Fruit fly (Drosophila melanogaster) whole organism, prepupa: Measurements from ENCODE around the gene CG15812.

ENCODE experiments used
- CG10631 ChIP-seq: fragments of 200-800 bp; sonication (Bioruptor generic); optimal IDR thresholded peaks from 2 replicates; lab custom pipeline; 2016; ENCODE audit warnings: missing biosample characterization, missing genetic modification characterization
- CG10669 ChIP-seq: fragments of 200-800 bp; sonication (Bioruptor generic); optimal IDR thresholded peaks from 3 replicates; lab custom pipeline; 2018; ENCODE audit warnings: missing biosample characterization, mild to moderate bottlenecking, missing genetic modification characterization, moderate library complexity
- CG11294 ChIP-seq: fragments of 200-800 bp; sonication (Bioruptor generic); IDR thresholded peaks from 2 replicates; pipeline ENCODE4 v1.3.6; 2022; ENCODE audit warnings: missing biosample characterization, missing genetic modification characterization
- CG11902 ChIP-seq: fragments of 200-800 bp; sonication (Bioruptor generic); optimal IDR thresholded peaks from 3 replicates; lab custom pipeline; 2016; ENCODE audit warnings: missing biosample characterization, missing genetic modification characterization
- CG15336 ChIP-seq: fragments of 200-800 bp; sonication (Bioruptor generic); IDR thresholded peaks from 2 replicates; pipeline ENCODE4 v1.3.6; 2022; ENCODE audit warnings: missing biosample characterization, missing genetic modification characterization
- CG1621 ChIP-seq: fragments of 200-800 bp; sonication (Bioruptor generic); optimal IDR thresholded peaks from 3 replicates; lab custom pipeline; 2018; ENCODE audit warnings: missing biosample characterization, mild to moderate bottlenecking, missing genetic modification characterization
- CG16779 ChIP-seq: fragments of 200-800 bp; sonication (Bioruptor generic); optimal IDR thresholded peaks from 3 replicates; lab custom pipeline; 2017; ENCODE audit warnings: missing biosample characterization, mild to moderate bottlenecking, missing genetic modification characterization
- CG3032 ChIP-seq: fragments of 200-800 bp; optimal IDR thresholded peaks from 2 replicates; lab custom pipeline; 2019; ENCODE audit warnings: missing biosample characterization, mild to moderate bottlenecking, missing genetic modification characterization, moderate library complexity
- CG32006 ChIP-seq: fragments of 200-800 bp; sonication (Bioruptor generic); optimal IDR thresholded peaks from 3 replicates; lab custom pipeline; 2017; ENCODE audit warnings: missing biosample characterization, mild to moderate bottlenecking, missing genetic modification characterization
- CG34406 ChIP-seq: fragments of 200-800 bp; sonication (Bioruptor generic); optimal IDR thresholded peaks from 3 replicates; lab custom pipeline; 2016; ENCODE audit warnings: missing biosample characterization, missing genetic modification characterization
- CG3919 ChIP-seq: fragments of 200-800 bp; sonication (Bioruptor generic); optimal IDR thresholded peaks from 3 replicates; lab custom pipeline; 2016; ENCODE audit warnings: missing biosample characterization, missing genetic modification characterization
- CG4318 ChIP-seq: fragments of 200-800 bp; sonication (Bioruptor generic); optimal IDR thresholded peaks from 3 replicates; lab custom pipeline; 2017; ENCODE audit warnings: missing biosample characterization, mild to moderate bottlenecking, missing genetic modification characterization
- CG6163 ChIP-seq: fragments of 200-800 bp; sonication (Bioruptor generic); IDR thresholded peaks from 3 replicates; pipeline ENCODE4 v1.3.6; 2022; ENCODE audit warnings: missing biosample characterization, missing genetic modification characterization
- CG6792 ChIP-seq: fragments of 200-800 bp; sonication (Bioruptor generic); optimal IDR thresholded peaks from 3 replicates; lab custom pipeline; 2016; ENCODE audit warnings: missing biosample characterization, missing genetic modification characterization
- CG6808 ChIP-seq: fragments of 200-800 bp; sonication (Bioruptor generic); optimal IDR thresholded peaks from 3 replicates; lab custom pipeline; 2017; ENCODE audit warnings: missing biosample characterization, missing genetic modification characterization, mild to moderate bottlenecking, moderate library complexity, missing genetic modification reagents
- CG7368 ChIP-seq: fragments of 200-800 bp; sonication (Bioruptor generic); optimal IDR thresholded peaks from 3 replicates; lab custom pipeline; 2016; ENCODE audit warnings: missing biosample characterization, missing genetic modification characterization
- CG8119 ChIP-seq: fragments of 200-800 bp; sonication (Bioruptor generic); IDR thresholded peaks from 3 replicates; pipeline ENCODE4 v1.3.6; 2022; ENCODE audit warnings: missing biosample characterization, missing genetic modification characterization
- CG9139 ChIP-seq: fragments of 200-800 bp; sonication (Bioruptor generic); optimal IDR thresholded peaks from 3 replicates; lab custom pipeline; 2017; ENCODE audit warnings: missing biosample characterization, mild to moderate bottlenecking, missing genetic modification characterization
- Eip75B ChIP-seq: fragments of 200-800 bp; sonication (Bioruptor generic); optimal IDR thresholded peaks from 3 replicates; lab custom pipeline; 2016; ENCODE audit warnings: missing biosample characterization, missing genetic modification characterization
- Eip93F ChIP-seq: fragments of 200-800 bp; sonication (Bioruptor generic); optimal IDR thresholded peaks from 2 replicates; lab custom pipeline; 2016; ENCODE audit warnings: missing biosample characterization, mild to moderate bottlenecking, missing genetic modification characterization
- Hr38 ChIP-seq: sonication (Bioruptor generic); optimal IDR thresholded peaks from 2 replicates; lab custom pipeline; 2016; ENCODE audit warnings: missing biosample characterization, missing genetic modification characterization
- Hr4 ChIP-seq: fragments of 200-800 bp; sonication (Bioruptor generic); optimal IDR thresholded peaks from 3 replicates; lab custom pipeline; 2016; ENCODE audit warnings: missing biosample characterization, missing genetic modification characterization
- Lpt ChIP-seq: fragments of 200-800 bp; sonication (Bioruptor generic); optimal IDR thresholded peaks from 3 replicates; lab custom pipeline; 2016; ENCODE audit warnings: missing biosample characterization, missing genetic modification characterization
- Met ChIP-seq: fragments of 200-800 bp; sonication (Bioruptor generic); optimal IDR thresholded peaks from 3 replicates; lab custom pipeline; 2016; ENCODE audit warnings: missing biosample characterization, missing genetic modification characterization
- Smox ChIP-seq: fragments of 200-800 bp; sonication (Bioruptor generic); optimal IDR thresholded peaks from 3 replicates; lab custom pipeline; 2016; ENCODE audit warnings: missing biosample characterization, missing genetic modification characterization
- Sox14 ChIP-seq: fragments of 200-800 bp; sonication (Bioruptor generic); optimal IDR thresholded peaks from 3 replicates; lab custom pipeline; 2016; ENCODE audit warnings: missing biosample characterization, missing genetic modification characterization
- achi ChIP-seq: fragments of 200-800 bp; sonication (Bioruptor generic); optimal IDR thresholded peaks from 3 replicates; lab custom pipeline; 2016; ENCODE audit warnings: missing biosample characterization, missing genetic modification characterization
- acj6 ChIP-seq: fragments of 200-800 bp; sonication (Bioruptor generic); optimal IDR thresholded peaks from 3 replicates; lab custom pipeline; 2016; ENCODE audit warnings: missing biosample characterization, missing genetic modification characterization
- cyc ChIP-seq: fragments of 200-800 bp; sonication (Bioruptor generic); optimal IDR thresholded peaks from 3 replicates; lab custom pipeline; 2016; ENCODE audit warnings: missing biosample characterization, missing genetic modification characterization
- dsx ChIP-seq: fragments of 200-800 bp; optimal IDR thresholded peaks from 3 replicates; lab custom pipeline; 2019; ENCODE audit warnings: missing biosample characterization, mild to moderate bottlenecking, missing genetic modification characterization, moderate library complexity; ENCODE audit not compliant: poor library complexity, severe bottlenecking
- eg ChIP-seq: fragments of 200-800 bp; sonication (Bioruptor generic); IDR thresholded peaks from 3 replicates; pipeline ENCODE4 v1.3.6; 2022; ENCODE audit warnings: missing biosample characterization, missing genetic modification characterization
- esn ChIP-seq: fragments of 200-800 bp; sonication (Bioruptor generic); optimal IDR thresholded peaks from 2 replicates; lab custom pipeline; 2016; ENCODE audit warnings: missing biosample characterization, mild to moderate bottlenecking, missing genetic modification characterization, moderate library complexity
- fd59A ChIP-seq: fragments of 200-800 bp; sonication (Bioruptor generic); optimal IDR thresholded peaks from 2 replicates; lab custom pipeline; 2017; ENCODE audit warnings: missing biosample characterization, mild to moderate bottlenecking, missing genetic modification characterization, missing genetic modification reagents
- fd85E ChIP-seq: fragments of 200-800 bp; sonication (Bioruptor generic); optimal IDR thresholded peaks from 3 replicates; lab custom pipeline; 2016; ENCODE audit warnings: missing biosample characterization, missing genetic modification characterization
- fkh ChIP-seq: fragments of 200-800 bp; sonication (Bioruptor generic); optimal IDR thresholded peaks from 3 replicates; lab custom pipeline; 2017; ENCODE audit warnings: missing biosample characterization, mild to moderate bottlenecking, missing genetic modification characterization, moderate library complexity
- lz ChIP-seq: fragments of 200-800 bp; sonication (Bioruptor generic); optimal IDR thresholded peaks from 3 replicates; lab custom pipeline; 2016; ENCODE audit warnings: missing biosample characterization, missing genetic modification characterization
- net ChIP-seq: fragments of 200-800 bp; sonication (Bioruptor generic); optimal IDR thresholded peaks from 3 replicates; lab custom pipeline; 2016; ENCODE audit warnings: missing biosample characterization, missing genetic modification characterization
- pdm3 ChIP-seq: fragments of 200-800 bp; sonication (Bioruptor generic); optimal IDR thresholded peaks from 3 replicates; lab custom pipeline; 2016; ENCODE audit warnings: missing biosample characterization, missing genetic modification characterization
- salr ChIP-seq, 2 experiments: fragments of 200-800 bp; sonication (Bioruptor generic); optimal IDR thresholded peaks; 3 replicates each; lab custom pipeline; 2016 to 2018; ENCODE audit warnings: missing biosample characterization in 2 of 2, missing genetic modification characterization in 2 of 2, mild to moderate bottlenecking in 1 of 2
- spab ChIP-seq: fragments of 200-800 bp; sonication (Bioruptor generic); optimal IDR thresholded peaks from 2 replicates; lab custom pipeline; 2017; ENCODE audit warnings: missing biosample characterization, mild to moderate bottlenecking, missing genetic modification characterization, missing genetic modification reagents
- ss ChIP-seq, 2 experiments: fragments of 200-800 bp; sonication (Bioruptor generic); optimal IDR thresholded peaks; 2 replicates in 1 of 2; 3 replicates in 1 of 2; lab custom pipeline; 2017 to 2018; ENCODE audit warnings: mild to moderate bottlenecking in 2 of 2, missing biosample characterization in 2 of 2, missing genetic modification characterization in 2 of 2, moderate library complexity in 1 of 2
- topi ChIP-seq: fragments of 200-800 bp; sonication (Bioruptor generic); optimal IDR thresholded peaks from 3 replicates; lab custom pipeline; 2016; ENCODE audit warnings: missing biosample characterization, missing genetic modification characterization
- vri ChIP-seq: fragments of 200-800 bp; sonication (Bioruptor generic); optimal IDR thresholded peaks from 3 replicates; lab custom pipeline; 2016; ENCODE audit warnings: missing biosample characterization, mild to moderate bottlenecking, missing genetic modification characterization

Gene CG15812

DNA sequence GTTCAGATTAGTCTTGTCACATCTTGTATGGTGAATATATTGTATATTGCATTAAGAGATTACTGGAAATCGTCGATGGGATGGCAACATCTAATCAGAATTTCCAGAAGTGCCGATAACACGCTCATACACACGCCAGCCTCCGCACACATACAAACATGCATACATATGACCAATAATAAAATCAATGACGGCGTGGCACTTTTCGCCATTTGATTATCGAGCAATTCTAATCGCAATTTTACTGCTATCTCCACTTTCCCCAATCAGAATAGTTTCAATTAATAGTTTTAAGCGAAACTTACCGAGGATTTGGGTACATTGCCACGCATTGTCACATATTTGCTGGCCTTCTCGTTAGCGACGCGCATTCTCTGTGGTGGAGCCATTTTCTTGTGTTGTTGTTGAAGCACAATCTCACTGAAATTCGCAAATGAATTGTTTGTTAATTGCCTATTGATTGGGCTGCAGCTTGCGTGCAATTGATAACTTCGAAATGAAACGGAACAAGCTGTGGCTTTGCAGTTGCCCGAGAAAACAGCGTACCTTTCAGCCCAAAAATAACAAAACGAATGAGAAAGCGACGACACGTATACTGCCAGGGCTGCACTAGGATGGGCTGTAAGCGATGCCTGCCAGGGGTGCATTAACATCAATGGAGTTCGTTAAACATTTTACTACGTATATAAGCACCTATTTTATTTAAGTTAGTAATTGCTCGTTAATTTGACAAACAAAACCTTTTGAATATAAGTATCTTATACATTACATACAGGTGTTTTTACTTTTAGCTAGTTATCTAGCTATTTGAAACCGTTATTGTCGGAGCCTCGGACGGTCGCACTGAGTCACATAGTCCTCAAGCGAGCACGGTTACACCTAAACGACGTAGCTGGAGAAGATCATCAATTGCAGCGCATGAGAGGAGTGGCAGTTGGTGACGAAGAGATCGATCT is 38.9 kb downstream of the CG15812 start, which contains the start of the genes CG32276 and gry (continued):
- TF ChIP-seq achi (GFP tag; lab: Kevin White, UChicago) (peak; percentile 60), spab (GFP tag; lab: Kevin White, UChicago) (no peak), esn (peak; percentile 77), CG34406 (GFP tag; lab: Kevin White, UChicago) (peak; percentile 50), CG6808 (GFP tag; lab: Kevin White, UChicago) (no peak), Eip75B (no peak), CG1621 (tag; lab: Kevin White, UChicago) (peak; percentile 48), Met (no peak), salr (GFP tag; optimal IDR thresholded peaks at IDR 0.05; lab: Kevin White, UChicago) (no peak), fd59A (GFP tag; lab: Kevin White, UChicago) (peak; percentile 11), CG32006 (GFP tag; lab: Kevin White, UChicago) (no peak), CG10669 (GFP tag; lab: Kevin White, UChicago) (no peak), eg (GFP tag; lab: Robert Waterston, UW) (peak; percentile 72), lz (peak; percentile 85), Eip93F (peak; percentile 78), CG10631 (GFP tag; lab: Kevin White, UChicago) (no peak), topi (GFP tag; lab: Kevin White, UChicago) (peak; percentile 70), CG3919 (GFP tag; lab: Kevin White, UChicago) (peak; percentile 84), CG4318 (GFP tag; lab: Kevin White, UChicago) (no peak), CG6163 (GFP tag; lab: Robert Waterston, UW) (peak; percentile 65), CG8119 (peak; percentile 32; the same call in 1 of the 3 replicates), dsx (no peak), CG3032 (tag; lab: Kevin White, UChicago) (peak; percentile 75), vri (no peak), Hr4 (GFP tag; lab: Kevin White, UChicago) (no peak), Lpt (GFP tag; lab: Kevin White, UChicago) (no peak), net (no peak), Hr38 (peak; percentile 0), CG15336 (GFP tag; lab: Robert Waterston, UW) (peak; percentile 45; the same call in 1 of the 2 replicates), CG6792 (GFP tag; lab: Kevin White, UChicago) (peak; percentile 78), CG11294 (GFP tag; lab: Robert Waterston, UW) (peak; percentile 22; the same call in 1 of the 2 replicates)

DNA sequence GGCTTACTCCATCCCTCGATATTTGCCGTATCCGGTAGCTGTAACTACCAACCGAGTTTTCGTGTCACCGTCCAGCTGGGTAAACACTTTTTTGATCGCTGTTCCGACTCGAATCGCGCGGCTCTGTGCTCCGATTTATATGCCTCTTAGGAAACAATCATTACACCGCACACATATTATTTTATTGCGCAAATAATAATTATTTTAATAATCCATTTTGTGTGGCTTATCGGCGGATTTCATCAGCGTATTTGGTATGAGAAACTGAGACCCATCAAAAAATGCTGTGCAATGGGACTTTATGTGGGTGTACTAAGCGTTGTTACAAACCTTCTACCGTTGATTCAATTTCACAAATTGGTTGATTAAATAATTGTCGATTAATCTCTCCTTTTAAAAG is 43.3 kb downstream of the CG15812 start, which contains the start of gene CG32271:
Gene CG32271 (minus strand): TSS at position 101 of the 400 bp plus-strand sequence.
- TF ChIP-seq CG11294 (GFP tag; lab: Robert Waterston, UW) (no peak), Eip75B (no peak), CG32006 (GFP tag; lab: Kevin White, UChicago) (no peak), acj6 (GFP tag; lab: Kevin White, UChicago) (no peak), Sox14 (GFP tag; lab: Kevin White, UChicago) (no peak), vri (no peak), CG7368 (GFP tag; lab: Kevin White, UChicago) (no peak), CG6808 (GFP tag; lab: Kevin White, UChicago) (no peak), spab (GFP tag; lab: Kevin White, UChicago) (no peak), cyc (GFP tag; lab: Kevin White, UChicago) (no peak)

DNA sequence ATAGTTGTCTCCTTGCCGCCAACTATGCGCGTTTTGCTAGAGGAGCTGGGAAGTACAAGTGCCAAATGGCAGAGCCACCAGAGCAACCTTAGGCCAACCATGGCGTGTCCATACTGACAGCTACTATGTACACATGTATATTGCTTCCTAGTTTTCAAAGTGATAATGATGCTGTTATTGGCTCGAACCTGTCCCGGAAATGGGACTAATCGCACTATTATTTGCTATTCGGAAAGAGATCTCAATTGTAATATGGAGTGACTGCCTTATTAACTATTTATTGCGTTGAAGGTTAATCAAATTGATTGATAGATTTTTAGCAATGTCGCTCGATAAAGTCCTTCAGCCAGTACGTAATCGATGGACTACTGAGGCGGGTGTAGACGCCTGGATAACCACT is 44.6 kb downstream of the CG15812 start, which contains the start of gene CG33159:
Gene CG33159 (minus strand): TSS at position 101 of the 400 bp plus-strand sequence.
- TF ChIP-seq Smox (GFP tag; lab: Kevin White, UChicago) (no peak), CG9139 (GFP tag; lab: Kevin White, UChicago) (no peak), achi (GFP tag; lab: Kevin White, UChicago) (no peak), lz (no peak), fd85E (no peak), topi (GFP tag; lab: Kevin White, UChicago) (no peak), Hr38 (no peak), fkh (no peak), CG3919 (GFP tag; lab: Kevin White, UChicago) (no peak), CG6792 (GFP tag; lab: Kevin White, UChicago) (no peak), CG10669 (GFP tag; lab: Kevin White, UChicago) (no peak), ss (GFP tag; optimal IDR thresholded peaks at IDR 0.05; lab: Kevin White, UChicago) (no peak), CG32006 (GFP tag; lab: Kevin White, UChicago) (no peak), vri (no peak), pdm3 (GFP tag; lab: Kevin White, UChicago) (no peak), CG11902 (GFP tag; lab: Kevin White, UChicago) (no peak), CG16779 (tag; lab: Kevin White, UChicago) (no peak)
